Worm (Caenorhabditis elegans): Measurements from ENCODE around the gene Y62F5A.12.

- no peak for TF ChIP-seq T22C8.4 (GFP tag; IDR thresholded peaks at IDR 0.05)
- no peak for TF ChIP-seq med-1 (GFP tag; optimal IDR thresholded peaks at IDR 0.05; ENCODE audit: insufficient read depth)
- TF ChIP-seq flt-1 (GFP tag; IDR thresholded peaks at IDR 0.05) = peak; percentile 72; the same call in 1 of the 2 replicates
- peak; percentile 47; the same call in 1 of the 2 replicates for TF ChIP-seq ztf-23 (GFP tag; IDR thresholded peaks at IDR 0.05)
- TF ChIP-seq tab-1 (GFP tag; IDR thresholded peaks at IDR 0.05) = 0 out of 2 replicates have a peak, but pooled peaks have one; percentile 65
- no peak for TF ChIP-seq ref-1 (GFP tag; conservative IDR thresholded peaks at IDR 0.05)
- TF ChIP-seq cog-1 (tag; optimal IDR thresholded peaks at IDR 0.05) = peak; percentile 70
- no peak for TF ChIP-seq ztf-29 (GFP tag; IDR thresholded peaks at IDR 0.05)
- TF ChIP-seq klf-2 (GFP tag; conservative IDR thresholded peaks at IDR 0.05) = no peak
Measured at ce11 chrII:11566970-11567711, 32.9 kb upstream of the Y62F5A.12 start, which contains the start of gene F54D5.5.
